Worm (Caenorhabditis elegans): ENCODE results near the gene C32D5.12.

C32D5.12 gene

DNA sequence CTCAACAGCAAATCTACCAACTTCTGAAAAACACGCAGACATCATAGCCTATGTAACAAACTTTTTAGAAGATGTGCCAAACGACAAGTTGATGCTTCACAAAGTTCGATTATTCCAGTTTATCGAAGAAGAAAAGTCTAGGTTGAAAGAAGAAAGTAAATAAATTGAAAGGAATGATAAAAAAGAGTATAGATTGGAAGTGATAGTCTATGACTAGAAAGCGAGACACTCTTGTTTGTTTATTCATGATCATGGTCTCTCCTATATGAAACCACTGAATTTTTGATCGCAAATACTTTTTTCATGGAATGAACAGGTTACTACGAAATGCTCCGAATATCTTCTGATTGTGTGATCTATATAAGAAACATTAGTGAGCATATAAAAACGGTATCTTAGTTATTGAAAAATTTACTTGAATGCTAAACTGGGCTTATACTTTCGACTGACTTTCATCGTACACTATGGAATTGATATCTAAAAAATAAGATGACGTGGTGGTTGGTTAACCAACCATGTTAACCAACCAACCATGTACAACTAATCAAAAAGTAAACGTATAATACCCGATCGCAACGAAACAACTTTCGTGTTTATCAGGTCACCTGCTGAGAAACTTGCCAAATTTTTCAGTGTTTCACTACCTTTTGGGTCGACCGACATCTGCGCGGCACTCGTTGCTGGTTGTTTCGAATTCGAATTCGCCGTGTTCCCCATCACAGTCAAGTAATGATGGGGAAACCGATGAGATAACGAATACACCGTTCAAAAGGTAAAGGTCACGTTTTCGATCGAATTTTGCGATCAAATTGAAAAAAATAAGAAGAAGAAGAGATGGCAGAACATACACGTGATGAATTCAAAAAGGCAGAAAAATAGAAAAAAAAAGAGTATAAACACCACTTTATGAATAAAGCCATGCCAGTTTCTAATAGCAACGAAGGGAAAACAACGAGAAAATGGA is 13.3 kb downstream of the C32D5.12 start, which contains the start of gene C32D5.8 (continued):
- TF ChIP-seq efl-1 (optimal IDR thresholded peaks at IDR 0.05) (no peak), efl-1 (GFP tag; optimal IDR thresholded peaks at IDR 0.05 in 1 of 2) (peak in 1 of 2 experiments; percentile 79), fos-1 (tag; optimal IDR thresholded peaks at IDR 0.05) (no peak), aha-1 (tag; optimal IDR thresholded peaks at IDR 0.05) (no peak), egl-13 (tag; optimal IDR thresholded peaks at IDR 0.05) (no peak), hlh-17 (GFP tag; optimal IDR thresholded peaks at IDR 0.05; ENCODE audit: borderline replicate concordance) (no peak), lin-14 (GFP tag; optimal IDR thresholded peaks at IDR 0.05) (peak; percentile 58), ets-5 (GFP tag; IDR thresholded peaks at IDR 0.05) (no peak), nhr-84 (tag; optimal IDR thresholded peaks at IDR 0.05) (no peak), ceh-90 (tag; optimal IDR thresholded peaks at IDR 0.05) (no peak), lin-35 (GFP tag; optimal IDR thresholded peaks at IDR 0.05) (peak in 1 of 2 experiments; percentile 33), unc-30 (tag; optimal IDR thresholded peaks at IDR 0.05) (no peak), hlh-4 (tag; optimal IDR thresholded peaks at IDR 0.05) (no peak), C04F5.9 (tag; optimal IDR thresholded peaks at IDR 0.05) (no peak), vab-15 (tag; optimal IDR thresholded peaks at IDR 0.05) (no peak), unc-98 (GFP tag; IDR thresholded peaks at IDR 0.05) (no peak), elt-3 (tag; optimal IDR thresholded peaks at IDR 0.05) (peak in 1 of 6 experiments; percentile 21), unc-62 (GFP tag; optimal IDR thresholded peaks at IDR 0.05) (no peak), ceh-63 (GFP tag; optimal IDR thresholded peaks at IDR 0.05) (no peak), lin-13 (GFP tag; optimal IDR thresholded peaks at IDR 0.05) (no peak), pax-3 (tag; optimal IDR thresholded peaks at IDR 0.05) (no peak), pqm-1 (tag; optimal IDR thresholded peaks at IDR 0.05) (no peak), lsy-2 (tag; optimal IDR thresholded peaks at IDR 0.05) (no peak), efl-3 (GFP tag; optimal IDR thresholded peaks at IDR 0.05) (no peak), hpl-2 (GFP tag; optimal IDR thresholded peaks at IDR 0.05) (no peak), nhr-76 (tag; optimal IDR thresholded peaks at IDR 0.05) (no peak), skn-1 (tag; optimal IDR thresholded peaks at IDR 0.05) (no peak), mep-1 (tag; optimal IDR thresholded peaks at IDR 0.05) (peak; percentile 37), lir-3 (tag; optimal IDR thresholded peaks at IDR 0.05; ENCODE audit: poor library complexity) (no peak), C16A3.4 (tag; optimal IDR thresholded peaks at IDR 0.05) (no peak), swsn-7 (tag; optimal IDR thresholded peaks at IDR 0.05) (no peak), lin-39 (tag; optimal IDR thresholded peaks at IDR 0.05) (no peak), mef-2 (tag; optimal IDR thresholded peaks at IDR 0.05) (no peak), fkh-10 (GFP tag; optimal IDR thresholded peaks at IDR 0.05) (no peak), ceh-88 (GFP tag; IDR thresholded peaks at IDR 0.05) (no peak)

DNA sequence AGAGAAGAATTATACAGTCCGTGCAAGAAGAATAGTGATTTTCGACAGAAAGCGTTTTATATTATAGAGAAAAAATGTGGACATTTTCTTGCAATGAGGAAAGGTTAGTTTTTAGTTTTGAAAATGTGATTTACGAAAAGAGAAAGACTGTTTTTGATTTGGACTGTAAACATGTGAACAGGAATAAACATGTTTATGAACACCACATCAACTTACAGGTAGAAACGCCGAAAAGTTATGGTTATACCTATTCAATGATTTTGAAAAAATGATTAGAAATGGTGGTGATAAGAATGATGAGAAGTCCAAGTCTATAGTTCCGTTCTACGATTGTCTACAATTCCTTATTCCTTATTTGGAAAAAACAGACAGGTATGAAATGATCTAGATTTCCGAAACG is 14.3 kb downstream of the C32D5.12 start:
- TF ChIP-seq pag-3 (tag; optimal IDR thresholded peaks at IDR 0.05; ENCODE audit: borderline replicate concordance, insufficient read depth) (no peak), nhr-28 (tag; optimal IDR thresholded peaks at IDR 0.05) (no peak), nhr-84 (tag; optimal IDR thresholded peaks at IDR 0.05) (no peak), hlh-4 (tag; optimal IDR thresholded peaks at IDR 0.05) (no peak), alr-1 (tag; optimal IDR thresholded peaks at IDR 0.05; ENCODE audit: borderline replicate concordance) (no peak), lin-15B (tag; optimal IDR thresholded peaks at IDR 0.05) (no peak), F16B12.6 (tag; optimal IDR thresholded peaks at IDR 0.05) (no peak), zag-1 (tag; optimal IDR thresholded peaks at IDR 0.05) (no peak), mdl-1 (tag; optimal IDR thresholded peaks at IDR 0.05) (no peak), nhr-12 (tag; optimal IDR thresholded peaks at IDR 0.05) (no peak), unc-86 (tag; optimal IDR thresholded peaks at IDR 0.05) (no peak)

Measured in whole organism, L1 larva.